ENCODE assay signal across 1 worm cellular context in genomic region chrV:12106841-12107240, ce11.
TF ChIP-seq lines count a peak whose summit lies in the region.

nhr-136 (plus strand) TSS chrV:12107141.

TF ChIP-seq in whole organism, L1 larva, 84 proteins besides CTCF, POLR2A, EP300 and RAD21 (continued from another document):
- TF ChIP-seq lin-35 (GFP tag; optimal IDR thresholded peaks at IDR 0.05; lab: Kevin White, UChicago) (peak in 1 of 2 experiments; percentile 47), elt-2 (tag; optimal IDR thresholded peaks at IDR 0.05; lab: Kevin White, UChicago) (no peak), mab-9 (GFP tag; IDR thresholded peaks at IDR 0.05; lab: Robert Waterston, UW) (no peak), nhr-77 (tag; optimal IDR thresholded peaks at IDR 0.05; lab: Kevin White, UChicago) (no peak), tlp-1 (tag; optimal IDR thresholded peaks at IDR 0.05; lab: Kevin White, UChicago) (no peak), ceh-90 (tag; optimal IDR thresholded peaks at IDR 0.05; lab: Kevin White, UChicago) (no peak), ztf-4 (tag; optimal IDR thresholded peaks at IDR 0.05; lab: Kevin White, UChicago) (no peak), dsc-1 (tag; optimal IDR thresholded peaks at IDR 0.05; lab: Kevin White, UChicago) (no peak), nhr-71 (tag; optimal IDR thresholded peaks at IDR 0.05; lab: Kevin White, UChicago) (no peak), C04F5.9 (tag; optimal IDR thresholded peaks at IDR 0.05; lab: Kevin White, UChicago) (no peak), sptf-1 (tag; optimal IDR thresholded peaks at IDR 0.05; lab: Kevin White, UChicago) (no peak), ceh-63 (GFP tag; optimal IDR thresholded peaks at IDR 0.05; lab: Kevin White, UChicago) (no peak), ceh-82 (tag; optimal IDR thresholded peaks at IDR 0.05; lab: Kevin White, UChicago) (peak in 1 of 3 experiments; percentile 18), nhr-237 (tag; optimal IDR thresholded peaks at IDR 0.05; lab: Kevin White, UChicago) (no peak), C34B4.2 (tag; optimal IDR thresholded peaks at IDR 0.05; lab: Kevin White, UChicago) (no peak), Y116A8C.19 (tag; optimal IDR thresholded peaks at IDR 0.05; lab: Kevin White, UChicago; ENCODE audit: borderline replicate concordance) (no peak), fos-1 (tag; optimal IDR thresholded peaks at IDR 0.05; lab: Kevin White, UChicago) (no peak), lin-15B (tag; optimal IDR thresholded peaks at IDR 0.05; lab: Kevin White, UChicago) (no peak), nhr-76 (tag; optimal IDR thresholded peaks at IDR 0.05; lab: Kevin White, UChicago) (no peak), nhr-28 (tag; optimal IDR thresholded peaks at IDR 0.05; lab: Kevin White, UChicago) (no peak), snpc-4 (tag; optimal IDR thresholded peaks at IDR 0.05; lab: Kevin White, UChicago) (no peak), ceh-8 (GFP tag; optimal IDR thresholded peaks at IDR 0.05; lab: Kevin White, UChicago) (no peak), blmp-1 (tag; optimal IDR thresholded peaks at IDR 0.05; lab: Kevin White, UChicago) (peak; percentile 75), pax-3 (tag; optimal IDR thresholded peaks at IDR 0.05; lab: Kevin White, UChicago) (no peak)
